Fruit fly (Drosophila melanogaster): Measurements from ENCODE around the gene dmt.

- no peak for TF ChIP-seq rn (GFP tag; IDR thresholded peaks at IDR 0.05)
- peak; percentile 7 for TF ChIP-seq CG34367 (tag; optimal IDR thresholded peaks at IDR 0.05)
- peak; percentile 27 for TF ChIP-seq Snoo (tag; optimal IDR thresholded peaks at IDR 0.05)
- TF ChIP-seq CG15710 (tag; optimal IDR thresholded peaks at IDR 0.05) = peak; percentile 12
- no peak for TF ChIP-seq Pif1A (GFP tag; optimal IDR thresholded peaks at IDR 0.05)
- TF ChIP-seq CG12605 (GFP tag; IDR thresholded peaks at IDR 0.05) = no peak
- TF ChIP-seq CG17806 (tag; optimal IDR thresholded peaks at IDR 0.05) = peak; percentile 38
- no peak for TF ChIP-seq CG4496 (GFP tag; IDR thresholded peaks at IDR 0.05)
- TF ChIP-seq fd96Ca (GFP tag; IDR thresholded peaks at IDR 0.05) = no peak
- TF ChIP-seq CG10348 (GFP tag; IDR thresholded peaks at IDR 0.05) = no peak
- TF ChIP-seq EcR (GFP tag; optimal IDR thresholded peaks at IDR 0.05) = no peak
Observed at dm6 chr3R:9702567-9702966, 8.4 kb upstream of the dmt start.

Measured in whole organism, pupa.